Worm (Caenorhabditis elegans): ENCODE data around the gene txt-18.

txt-18 gene

ce11 chrII:6387937-6388336 lies 44.1 kb downstream of the txt-18 start, which contains the start of gene F58F12.2 (continued):
- TF ChIP-seq madf-10 (tag; optimal IDR thresholded peaks at IDR 0.05), result no peak

DNA sequence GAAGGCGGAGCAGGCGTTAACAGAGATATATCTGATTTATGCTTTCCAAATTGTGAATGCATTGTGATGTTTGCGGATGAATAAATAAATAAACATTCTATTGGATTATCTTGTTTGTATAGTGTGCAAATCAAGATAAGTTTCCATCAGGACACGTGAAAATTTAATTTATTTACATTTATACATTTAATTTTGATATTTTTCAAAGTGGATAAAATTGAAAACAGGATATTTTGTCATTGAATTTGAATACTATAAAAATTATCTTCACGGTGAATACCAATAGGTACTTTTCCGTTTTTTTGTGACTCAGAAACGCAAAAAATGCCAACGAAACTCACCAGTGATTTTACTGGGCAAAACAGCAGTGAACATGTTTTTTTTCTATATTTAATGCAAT lies 47.3 kb downstream of the txt-18 start, which contains the start of gene F58F12.3:
Gene F58F12.3 (minus strand): TSS at position 101 of the 400 bp plus-strand sequence.
- TF ChIP-seq rpc-1 (optimal IDR thresholded peaks at IDR 0.05), result no peak
- no peak for TF ChIP-seq rpc-1 (tag; optimal IDR thresholded peaks at IDR 0.05)
- no peak for TF ChIP-seq lsy-27 (tag; optimal IDR thresholded peaks at IDR 0.05; ENCODE audit: borderline replicate concordance, insufficient read depth)
- TF ChIP-seq sea-2 (GFP tag; IDR thresholded peaks at IDR 0.05), result no peak
- TF ChIP-seq nhr-120 (GFP tag; IDR thresholded peaks at IDR 0.05), result no peak
- TF ChIP-seq unc-130 (GFP tag; optimal IDR thresholded peaks at IDR 0.05), result no peak
- no peak for TF ChIP-seq Y79H2A.3 (GFP tag; conservative IDR thresholded peaks at IDR 0.05)
- no peak for TF ChIP-seq lin-35 (GFP tag; optimal IDR thresholded peaks at IDR 0.05)
- TF ChIP-seq nfyb-1 (GFP tag; IDR thresholded peaks at IDR 0.05), result no peak
- no peak for TF ChIP-seq mxl-1 (tag; optimal IDR thresholded peaks at IDR 0.05)

DNA sequence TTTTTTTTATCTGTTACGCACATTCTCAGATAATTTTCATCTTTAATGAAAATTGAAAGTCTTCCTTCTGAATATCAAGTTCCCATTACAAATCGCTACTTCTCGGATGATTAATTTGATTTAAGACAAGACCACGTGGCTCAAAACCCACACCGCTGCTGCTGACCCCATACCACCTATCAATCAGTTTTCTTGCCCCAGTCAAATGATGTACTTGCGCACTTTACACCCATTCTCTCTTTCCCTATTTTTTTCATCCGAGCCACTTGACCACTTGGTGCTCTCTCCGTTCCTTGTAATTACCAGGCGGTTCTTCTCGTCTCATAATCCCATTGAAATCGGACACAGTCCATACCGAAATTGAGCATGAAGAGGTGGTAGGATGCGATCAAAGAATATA lies 50.2 kb downstream of the txt-18 start:
- TF ChIP-seq dox-1 (GFP tag; IDR thresholded peaks at IDR 0.05), result no peak
- no peak for TF ChIP-seq lsy-27 (tag; optimal IDR thresholded peaks at IDR 0.05; ENCODE audit: borderline replicate concordance, insufficient read depth)
- no peak for TF ChIP-seq him-1 (tag; optimal IDR thresholded peaks at IDR 0.05)
- no peak for TF ChIP-seq F37B4.10 (GFP tag; IDR thresholded peaks at IDR 0.05)
- TF ChIP-seq sea-2 (GFP tag; IDR thresholded peaks at IDR 0.05), result no peak
- TF ChIP-seq lsl-1 (GFP tag; optimal IDR thresholded peaks at IDR 0.05), result no peak
